Worm (Caenorhabditis elegans) whole organism, young adult: ENCODE data around the gene pdhb-1.
"Not testable (repeated sequence)": the region's sequence is repeated elsewhere in the genome, so short reads cannot be mapped to it uniquely, and the experiment has no call there.

Experiments used
- B0336.3 ChIP-seq: fragments of 200-800 bp; sonication (Bioruptor generic); IDR thresholded peaks from 2 replicates; pipeline ENCODE4 v1.3.6; 2022; ENCODE audit warnings: missing genetic modification characterization, missing compliant biosample characterization
- C06A6.2 ChIP-seq: fragments of 200-800 bp; sonication (Bioruptor generic); conservative IDR thresholded peaks from 2 replicates; pipeline ENCODE4 v1.3.6; 2022; ENCODE audit warnings: missing genetic modification characterization, missing compliant biosample characterization
- C17E4.6 ChIP-seq: fragments of 200-800 bp; sonication (Bioruptor generic); IDR thresholded peaks from 2 replicates; pipeline ENCODE4 v1.3.6; 2022; ENCODE audit warnings: missing genetic modification reagents, missing genetic modification characterization, missing compliant biosample characterization
- Y53F4B.3 ChIP-seq: fragments of 200-800 bp; sonication (Bioruptor generic); IDR thresholded peaks from 2 replicates; pipeline ENCODE4 v1.3.6; 2022; ENCODE audit warnings: missing genetic modification reagents, missing genetic modification characterization, missing compliant biosample characterization
- Y67H2A.10 ChIP-seq: fragments of 200-800 bp; sonication (Bioruptor generic); conservative IDR thresholded peaks from 2 replicates; pipeline ENCODE4 v1.3.6; 2022; ENCODE audit warnings: missing genetic modification reagents, missing genetic modification characterization, missing compliant biosample characterization
- ama-1 ChIP-seq, 3 experiments: fragments of 150-350 bp in 1 of 3; sonication (generic microtip) in 2 of 3; optimal IDR thresholded peaks; 2 replicates each; lab custom pipeline; 2014 to 2018; ENCODE audit warnings: missing biosample characterization in 2 of 3, missing genetic modification characterization in 2 of 3, missing genetic modification reagents in 2 of 3
- attf-3 ChIP-seq: fragments of 200-800 bp; sonication (Bioruptor generic); conservative IDR thresholded peaks from 2 replicates; pipeline ENCODE4 v1.3.6; 2022; ENCODE audit warnings: missing genetic modification reagents, missing genetic modification characterization, missing compliant biosample characterization
- attf-5 ChIP-seq: fragments of 200-800 bp; sonication (Bioruptor generic); optimal IDR thresholded peaks from 2 replicates; lab custom pipeline; 2018; ENCODE audit warnings: mild to moderate bottlenecking, missing genetic modification characterization, missing compliant biosample characterization
- ceh-27 ChIP-seq: fragments of 200-800 bp; sonication (Bioruptor generic); optimal IDR thresholded peaks from 2 replicates; lab custom pipeline; 2018; ENCODE audit warnings: mild to moderate bottlenecking, missing genetic modification characterization, moderate library complexity, missing compliant biosample characterization
- ceh-79 ChIP-seq: sonication (generic microtip); optimal IDR thresholded peaks from 2 replicates; lab custom pipeline; 2017; ENCODE audit warnings: mild to moderate bottlenecking, missing genetic modification characterization, missing compliant biosample characterization
- egrh-3 ChIP-seq: fragments of 200-800 bp; sonication (Bioruptor generic); IDR thresholded peaks from 2 replicates; pipeline ENCODE4 v1.3.6; 2022; ENCODE audit warnings: missing genetic modification reagents, missing genetic modification characterization, missing compliant biosample characterization
- ekl-4 ChIP-seq: fragments of 200-800 bp; sonication (Bioruptor generic); IDR thresholded peaks from 2 replicates; pipeline ENCODE4 v1.3.6; 2022; ENCODE audit warnings: missing genetic modification reagents, missing genetic modification characterization, missing compliant biosample characterization
- hlh-26 ChIP-seq: fragments of 200-800 bp; sonication (Bioruptor generic); conservative IDR thresholded peaks from 2 replicates; pipeline ENCODE4 v1.3.6; 2022; ENCODE audit warnings: missing genetic modification reagents, missing genetic modification characterization, missing compliant biosample characterization
- hmg-20 ChIP-seq: fragments of 200-800 bp; sonication (Bioruptor generic); IDR thresholded peaks from 2 replicates; pipeline ENCODE4 v1.3.6; 2022; ENCODE audit warnings: missing genetic modification reagents, missing genetic modification characterization, missing compliant biosample characterization
- hsf-1 ChIP-seq: fragments of 200-800 bp; sonication (Bioruptor generic); IDR thresholded peaks from 2 replicates; pipeline ENCODE4 v1.3.6; 2022; ENCODE audit warnings: missing genetic modification reagents, missing genetic modification characterization, missing compliant biosample characterization
- lag-1 ChIP-seq: fragments of 200-800 bp; sonication (Bioruptor generic); IDR thresholded peaks from 2 replicates; pipeline ENCODE4 v1.3.6; 2022; ENCODE audit warnings: missing genetic modification reagents, missing genetic modification characterization, missing compliant biosample characterization
- let-607 ChIP-seq, 2 experiments: fragments of 200-800 bp in 1 of 2; sonication (Bioruptor generic) in 1 of 2; sonication (generic microtip) in 1 of 2; optimal IDR thresholded peaks; 2 replicates each; lab custom pipeline; 2016 to 2018; ENCODE audit warnings: mild to moderate bottlenecking in 2 of 2, missing compliant biosample characterization in 2 of 2, missing genetic modification characterization in 2 of 2, moderate library complexity in 2 of 2, missing genotype in 1 of 2
- lin-35 ChIP-seq, 3 experiments: fragments of 150-350 bp in 2 of 3; sonication (generic microtip) in 1 of 3; optimal IDR thresholded peaks; 2 replicates each; lab custom pipeline; 2014 to 2018; ENCODE audit warnings: missing biosample characterization in 3 of 3, missing genetic modification characterization in 3 of 3, missing genetic modification reagents in 3 of 3
- lin-54 ChIP-seq: fragments of 200-800 bp; sonication (Bioruptor generic); optimal IDR thresholded peaks from 2 replicates; lab custom pipeline; 2018; ENCODE audit warnings: mild to moderate bottlenecking, missing genetic modification characterization, missing compliant biosample characterization
- mel-28 ChIP-seq: sonication (generic microtip); optimal IDR thresholded peaks from 2 replicates; lab custom pipeline; 2016; ENCODE audit warnings: borderline replicate concordance, mild to moderate bottlenecking, missing genetic modification characterization, missing compliant biosample characterization
- mxl-1 ChIP-seq: sonication (generic microtip); optimal IDR thresholded peaks from 2 replicates; lab custom pipeline; 2016; ENCODE audit warnings: missing genetic modification characterization, missing compliant biosample characterization
- nfyb-1 ChIP-seq: fragments of 200-800 bp; sonication (Bioruptor generic); IDR thresholded peaks from 2 replicates; pipeline ENCODE4 v1.3.6; 2022; ENCODE audit warnings: missing genetic modification reagents, missing genetic modification characterization, missing compliant biosample characterization
- rec-8 ChIP-seq, 2 experiments: sonication (generic microtip); optimal IDR thresholded peaks; 2 replicates each; lab custom pipeline; 2016; ENCODE audit warnings: mild to moderate bottlenecking in 2 of 2, missing genetic modification characterization in 2 of 2, missing genetic modification reagents in 2 of 2, missing genotype in 2 of 2, missing biosample characterization in 1 of 2, missing compliant biosample characterization in 1 of 2, moderate library complexity in 1 of 2
- rpc-1 ChIP-seq, 2 experiments: fragments of 150-350 bp in 1 of 2; sonication (generic microtip) in 1 of 2; optimal IDR thresholded peaks; 2 replicates each; lab custom pipeline; 2014 to 2018; ENCODE audit warnings: missing biosample characterization in 1 of 2, missing genetic modification characterization in 1 of 2, missing genetic modification reagents in 1 of 2, missing genotype in 1 of 2
- tlf-1 ChIP-seq: fragments of 200-800 bp; sonication (Bioruptor generic); optimal IDR thresholded peaks from 2 replicates; lab custom pipeline; 2018; ENCODE audit warnings: mild to moderate bottlenecking, missing genetic modification characterization, missing compliant biosample characterization
- unc-130 ChIP-seq: sonication (generic microtip); optimal IDR thresholded peaks from 2 replicates; lab custom pipeline; 2016; ENCODE audit warnings: missing genetic modification reagents, missing genetic modification characterization, missing compliant biosample characterization
- ztf-3 ChIP-seq: fragments of 200-800 bp; sonication (Bioruptor generic); optimal IDR thresholded peaks from 2 replicates; lab custom pipeline; 2018; ENCODE audit warnings: mild to moderate bottlenecking, missing genetic modification characterization, missing compliant biosample characterization

The pdhb-1 gene

DNA sequence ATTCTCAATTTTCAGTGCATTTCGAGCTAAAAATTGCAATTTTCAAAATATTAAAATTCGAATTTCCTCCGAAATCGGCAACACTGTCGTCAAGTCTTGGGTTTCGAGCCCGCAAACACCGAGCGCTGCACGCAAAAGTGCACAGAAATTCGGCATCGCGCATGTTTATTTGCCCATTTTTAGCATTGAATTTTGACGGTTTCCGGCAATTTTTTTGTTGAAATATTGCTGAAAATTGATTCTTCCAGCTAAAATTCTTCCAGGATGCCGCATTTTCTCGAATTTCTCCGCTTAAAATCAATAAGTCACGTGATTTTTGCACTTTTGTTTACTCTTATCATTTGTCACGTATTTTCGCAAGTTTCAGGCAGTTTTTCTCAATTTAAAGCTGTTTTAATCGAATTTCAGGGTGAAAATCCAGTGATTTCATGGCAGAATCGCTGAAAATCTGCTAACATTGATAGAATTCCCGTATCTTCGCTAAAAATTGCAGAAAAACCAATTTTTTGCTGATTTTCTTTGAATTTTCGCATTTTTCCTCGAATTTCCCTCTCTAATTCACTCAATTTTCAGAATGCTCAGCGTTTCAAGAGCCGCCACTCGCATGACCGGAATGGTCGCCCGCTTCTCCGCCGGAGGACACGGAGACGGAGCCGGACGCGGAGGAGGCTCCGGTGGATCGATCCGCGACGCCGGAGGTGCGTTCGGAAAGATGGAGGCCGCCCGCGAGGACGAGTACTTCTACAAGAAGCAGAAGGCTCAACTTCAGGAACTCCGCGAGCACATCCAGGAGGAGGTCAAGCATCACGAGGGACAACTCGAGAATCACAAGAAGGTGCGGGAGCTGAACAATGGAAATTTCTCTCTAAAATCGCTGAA, 13.9 kb upstream of the pdhb-1 start, which contains the start of gene mai-2 (continued):
- no peak for TF ChIP-seq mel-28 (tag; lab: Kevin White, UChicago)
- TF ChIP-seq egrh-3 (GFP tag; lab: Robert Waterston, UW) = peak; percentile 94
- peak; percentile 51 for TF ChIP-seq attf-5 (GFP tag; lab: Kevin White, UChicago)
- no peak for TF ChIP-seq ztf-3
- no peak for TF ChIP-seq C17E4.6
- TF ChIP-seq attf-3 = 0 out of 2 replicates have a peak, but pooled peaks have one; percentile 10
- no peak for TF ChIP-seq Y53F4B.3 (GFP tag; lab: Robert Waterston, UW)
- no peak for TF ChIP-seq hlh-26 (GFP tag; lab: Robert Waterston, UW)
- peak; percentile 35; the same call in 1 of the 2 replicates for TF ChIP-seq nfyb-1
- TF ChIP-seq lin-54 = peak; percentile 61
- TF ChIP-seq lin-35 (GFP tag; optimal IDR thresholded peaks at IDR 0.05; lab: Kevin White, UChicago) = peak in 1 of 3 experiments; percentile 82

ce11 chrIV:3386504-3387290, 12.8 kb upstream of the pdhb-1 start:
- TF ChIP-seq ama-1 (optimal IDR thresholded peaks at IDR 0.05; lab: Kevin White, UChicago) (no peak), ama-1 (GFP tag; optimal IDR thresholded peaks at IDR 0.05; lab: Kevin White, UChicago) (peak in 1 of 2 experiments; percentile 47), Y67H2A.10 (GFP tag; lab: Robert Waterston, UW) (no peak), B0336.3 (GFP tag; lab: Robert Waterston, UW) (peak; percentile 45; the same call in 1 of the 2 replicates), tlf-1 (peak; percentile 4), let-607 (tag; optimal IDR thresholded peaks at IDR 0.05; lab: Kevin White, UChicago) (peak in 1 of 2 experiments; percentile 13)

- not testable (repeated sequence) for TF ChIP-seq ekl-4 (GFP tag; lab: Robert Waterston, UW); rpc-1 (optimal IDR thresholded peaks at IDR 0.05; lab: Kevin White, UChicago); rpc-1 (tag; optimal IDR thresholded peaks at IDR 0.05; lab: Kevin White, UChicago); ceh-79 (tag; lab: Kevin White, UChicago)
Measured at ce11 chrIV:3389999-3390398, 9.5 kb upstream of the pdhb-1 start, which contains the start of gene B0546.5. TSS of gene B0546.5 (minus strand) at chrIV:3390099.

DNA sequence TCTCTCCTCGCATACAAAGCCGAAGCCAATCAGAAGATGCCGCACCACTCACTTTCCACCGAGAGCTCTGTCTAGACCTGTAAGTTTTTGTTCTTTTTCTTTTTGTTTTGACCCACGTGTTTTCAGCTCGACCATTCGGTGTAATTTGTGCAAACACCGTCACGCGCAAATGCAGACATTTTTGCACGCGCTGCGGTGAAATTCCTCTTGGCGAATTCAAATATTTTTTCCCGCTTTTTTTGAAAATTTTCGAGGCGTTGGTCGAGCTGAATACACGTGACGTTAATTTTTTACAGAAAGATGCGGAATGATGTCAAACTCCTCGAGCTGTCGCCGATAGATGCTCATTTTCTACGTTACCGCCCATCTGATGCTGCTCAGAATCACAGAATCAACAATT, 5.4 kb upstream of the pdhb-1 start, which contains the start of gene C04C3.4:
C04C3.4 (plus strand) TSS at position 301 of the 400 bp plus-strand sequence.
- TF ChIP-seq hsf-1 (GFP tag; lab: Robert Waterston, UW); unc-130 (GFP tag; lab: Kevin White, UChicago); hmg-20 (GFP tag; lab: Robert Waterston, UW): not testable (repeated sequence)
- TF ChIP-seq, all 124 proteins: peak for 0; not testable (repeated sequence) for 124

- TF ChIP-seq rec-8 (tag; optimal IDR thresholded peaks at IDR 0.05; lab: Kevin White, UChicago) (no peak), ekl-4 (GFP tag; lab: Robert Waterston, UW) (no peak), ceh-27 (no peak), lin-35 (GFP tag; optimal IDR thresholded peaks at IDR 0.05; lab: Kevin White, UChicago) (no peak), hsf-1 (GFP tag; lab: Robert Waterston, UW) (no peak), mxl-1 (tag; lab: Kevin White, UChicago) (no peak), lag-1 (no peak), Y53F4B.3 (GFP tag; lab: Robert Waterston, UW) (no peak), C06A6.2 (GFP tag; lab: Robert Waterston, UW) (no peak)
Measured at ce11 chrIV:3395581-3395980, 3.9 kb upstream of the pdhb-1 start, which contains the start of gene C04C3.14. TSS of gene C04C3.14 (plus strand) at chrIV:3395881.
